Fruit fly (Drosophila melanogaster) whole organism, embryonic: ENCODE measurements around the gene Ykt6.

ENCODE experiments used
- CG17359 ChIP-seq: fragments of 200-800 bp; sonication (Bioruptor generic); optimal IDR thresholded peaks from 3 replicates; lab custom pipeline; 2018; ENCODE audit warnings: missing biosample characterization, mild to moderate bottlenecking, missing genetic modification characterization, moderate library complexity
- CG32772 ChIP-seq: fragments of 200-800 bp; sonication (Bioruptor generic); IDR thresholded peaks from 2 replicates; pipeline ENCODE4 v1.3.6; 2022; ENCODE audit warnings: missing biosample characterization, missing genetic modification characterization
- CG4730 ChIP-seq: fragments of 200-800 bp; sonication (Bioruptor generic); IDR thresholded peaks from 2 replicates; pipeline ENCODE4 v1.3.6; 2022; ENCODE audit warnings: missing biosample characterization, missing genetic modification characterization
- CG6791 ChIP-seq: fragments of 200-800 bp; sonication (Bioruptor generic); IDR thresholded peaks from 3 replicates; pipeline ENCODE4 v1.3.6; 2022; ENCODE audit warnings: missing biosample characterization, missing genetic modification characterization; ENCODE audit not compliant: partially characterized antibody
- MTF-1 ChIP-seq: fragments of 200-800 bp; sonication (Bioruptor generic); optimal IDR thresholded peaks from 2 replicates; lab custom pipeline; 2018; ENCODE audit warnings: missing biosample characterization, mild to moderate bottlenecking, missing genetic modification characterization, borderline replicate concordance
- gro ChIP-seq: fragments of 200-800 bp; sonication (Bioruptor generic); optimal IDR thresholded peaks from 2 replicates; lab custom pipeline; 2016; ENCODE audit warnings: missing biosample characterization, missing genetic modification characterization

DNA sequence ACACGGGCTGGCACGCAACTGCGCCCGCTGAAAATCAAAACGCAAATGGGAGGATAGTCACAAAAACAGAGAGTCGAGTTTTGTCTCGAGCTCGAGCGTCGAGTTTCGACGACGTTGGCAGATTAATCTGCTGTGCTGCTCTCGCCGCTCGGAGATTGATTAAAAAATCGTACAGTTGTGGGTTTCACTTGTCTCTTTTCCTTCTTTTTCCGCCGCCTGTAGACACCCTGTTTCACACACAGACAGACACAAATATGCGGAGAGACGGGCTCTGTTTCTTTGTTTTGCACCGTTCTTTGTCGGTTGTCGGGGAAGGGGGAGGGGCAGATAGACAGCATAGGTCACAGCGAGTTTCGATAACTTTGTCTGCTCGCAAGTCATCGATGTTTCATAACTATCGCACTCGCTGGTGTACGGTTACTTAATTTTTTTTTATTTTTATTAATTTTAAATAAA, 26.7 kb downstream of the Ykt6 start, which contains the start of gene orion:
- TF ChIP-seq MTF-1 (GFP tag; lab: Kevin White, UChicago) (no peak), CG6791 (peak; percentile 85), CG17359 (tag; lab: Kevin White, UChicago) (no peak), gro (GFP tag; lab: Kevin White, UChicago) (no peak), CG4730 (no peak), CG32772 (GFP tag; lab: Robert Waterston, UW) (no peak)
